Worm (Caenorhabditis elegans): Measurements from ENCODE around the gene C32D5.4.

C32D5.4 gene

DNA sequence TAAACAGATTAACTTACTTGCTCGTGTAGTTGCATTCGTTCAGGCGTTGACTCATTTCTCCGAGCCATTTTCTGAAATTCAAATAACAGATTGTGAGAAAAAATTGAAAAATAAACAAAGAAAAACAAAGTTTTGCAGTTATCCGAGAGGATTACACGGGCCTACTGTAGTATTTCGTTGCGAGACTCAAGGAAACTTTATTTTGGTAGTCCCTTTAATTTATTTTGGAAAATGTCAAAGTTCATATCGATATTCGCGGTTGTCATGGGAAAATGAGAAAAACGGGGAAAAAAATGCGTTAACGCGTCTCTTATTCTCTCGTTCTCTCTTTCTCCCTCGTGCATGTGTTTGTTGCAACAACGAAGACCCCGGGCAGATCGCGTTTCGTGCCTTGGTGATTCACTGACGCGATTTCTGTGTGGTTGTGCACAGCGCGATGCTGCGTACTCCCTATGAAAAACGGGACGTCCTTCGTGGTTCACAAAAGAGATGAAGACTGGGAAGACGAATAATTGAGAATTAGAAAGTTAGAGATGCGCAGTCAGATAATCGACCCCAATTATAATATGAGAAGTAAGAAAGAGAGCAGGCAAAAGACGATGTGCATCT is 8.4 kb upstream of the C32D5.4 start, which contains the start of gene set-4:
Gene set-4 (minus strand): TSS at position 120 of the 609 bp plus-strand sequence.
- TF ChIP-seq F13H6.1 (tag; optimal IDR thresholded peaks at IDR 0.05) (peak; percentile 92), ama-1 (optimal IDR thresholded peaks at IDR 0.05) (peak; percentile 26), ZK546.5 (tag; optimal IDR thresholded peaks at IDR 0.05) (peak; percentile 27), unc-62 (GFP tag; optimal IDR thresholded peaks at IDR 0.05) (peak; percentile 59), C34F6.9 (tag; optimal IDR thresholded peaks at IDR 0.05) (peak; percentile 98), elt-3 (tag; optimal IDR thresholded peaks at IDR 0.05) (no peak), nhr-23 (tag; optimal IDR thresholded peaks at IDR 0.05) (no peak), nhr-25 (tag; optimal IDR thresholded peaks at IDR 0.05) (peak; percentile 92), ceh-82 (tag; optimal IDR thresholded peaks at IDR 0.05) (peak; percentile 68), nhr-6 (tag; optimal IDR thresholded peaks at IDR 0.05) (peak; percentile 85), nhr-12 (tag; optimal IDR thresholded peaks at IDR 0.05) (no peak), sma-9 (GFP tag; optimal IDR thresholded peaks at IDR 0.05) (peak; percentile 92), sma-9 (tag; optimal IDR thresholded peaks at IDR 0.05) (no peak), nhr-10 (tag; optimal IDR thresholded peaks at IDR 0.05) (peak; percentile 78), lsy-2 (tag; optimal IDR thresholded peaks at IDR 0.05) (peak; percentile 90 to 95), unc-39 (tag; optimal IDR thresholded peaks at IDR 0.05) (no peak), lin-39 (tag; optimal IDR thresholded peaks at IDR 0.05) (no peak), mdl-1 (tag; optimal IDR thresholded peaks at IDR 0.05) (peak; percentile 18 to 91), R02D3.7 (tag; optimal IDR thresholded peaks at IDR 0.05) (peak; percentile 50), mab-5 (tag; optimal IDR thresholded peaks at IDR 0.05) (peak; percentile 84), skn-1 (tag; optimal IDR thresholded peaks at IDR 0.05) (no peak), nhr-11 (tag; optimal IDR thresholded peaks at IDR 0.05) (no peak), nhr-77 (tag; optimal IDR thresholded peaks at IDR 0.05) (peak; percentile 68), Y55F3AM.14 (GFP tag; optimal IDR thresholded peaks at IDR 0.05) (peak; percentile 78), dmd-4 (tag; optimal IDR thresholded peaks at IDR 0.05) (no peak), aly-2 (tag; optimal IDR thresholded peaks at IDR 0.05) (no peak), ztf-1 (GFP tag; conservative IDR thresholded peaks at IDR 0.05) (no peak), lin-11 (tag; optimal IDR thresholded peaks at IDR 0.05) (peak; percentile 89), blmp-1 (tag; optimal IDR thresholded peaks at IDR 0.05; ENCODE audit: insufficient read depth) (peak; percentile 54), mbf-1 (tag; optimal IDR thresholded peaks at IDR 0.05) (no peak), fos-1 (tag; optimal IDR thresholded peaks at IDR 0.05) (peak; percentile 96), nhr-237 (tag; optimal IDR thresholded peaks at IDR 0.05) (peak; percentile 20), egl-27 (tag; optimal IDR thresholded peaks at IDR 0.05) (peak; percentile 85), gmeb-1 (tag; optimal IDR thresholded peaks at IDR 0.05) (peak; percentile 90), elt-1 (tag; optimal IDR thresholded peaks at IDR 0.05) (no peak), zag-1 (tag; optimal IDR thresholded peaks at IDR 0.05) (peak; percentile 72), peb-1 (tag; optimal IDR thresholded peaks at IDR 0.05) (no peak), alr-1 (tag; optimal IDR thresholded peaks at IDR 0.05) (no peak), nhr-129 (tag; optimal IDR thresholded peaks at IDR 0.05) (peak; percentile 96), lin-13 (GFP tag; optimal IDR thresholded peaks at IDR 0.05) (peak; percentile 93), snpc-4 (tag; optimal IDR thresholded peaks at IDR 0.05) (peak; percentile 88), ceh-16 (tag; optimal IDR thresholded peaks at IDR 0.05) (peak; percentile 91), unc-55 (GFP tag; optimal IDR thresholded peaks at IDR 0.05) (peak; percentile 96), ztf-4 (tag; optimal IDR thresholded peaks at IDR 0.05) (peak; percentile 90), ztf-11 (tag; optimal IDR thresholded peaks at IDR 0.05) (peak; percentile 61), nhr-21 (tag; optimal IDR thresholded peaks at IDR 0.05) (peak; percentile 87), sma-3 (GFP tag; optimal IDR thresholded peaks at IDR 0.05) (peak; percentile 91), sem-4 (tag; optimal IDR thresholded peaks at IDR 0.05) (peak; percentile 93), crh-2 (tag; optimal IDR thresholded peaks at IDR 0.05) (peak; percentile 97)

All from whole organism, L2 larva.